Worm (Caenorhabditis elegans) whole organism, L2 larva: ENCODE results near the gene F43G6.8.

Experiments used
- F13H6.1 ChIP-seq: sonication (generic microtip); optimal IDR thresholded peaks from 2 replicates; lab custom pipeline; 2016; ENCODE audit warnings: missing genetic modification characterization, missing compliant biosample characterization
- R02D3.7 ChIP-seq: fragments of 150-350 bp; optimal IDR thresholded peaks from 2 replicates; lab custom pipeline; 2014; ENCODE audit warnings: missing biosample characterization, missing genetic modification characterization
- Y55F3AM.14 ChIP-seq: fragments of 200-800 bp; sonication (Bioruptor generic); optimal IDR thresholded peaks from 2 replicates; lab custom pipeline; 2018; ENCODE audit warnings: mild to moderate bottlenecking, missing genetic modification characterization, missing compliant biosample characterization
- ZK546.5 ChIP-seq: sonication (generic microtip); optimal IDR thresholded peaks from 2 replicates; lab custom pipeline; 2017; ENCODE audit warnings: missing biosample characterization, missing genetic modification characterization
- alr-1 ChIP-seq: fragments of 150-350 bp; optimal IDR thresholded peaks from 2 replicates; lab custom pipeline; 2014; ENCODE audit warnings: missing biosample characterization, missing genetic modification characterization
- aly-2 ChIP-seq: fragments of 150-350 bp; optimal IDR thresholded peaks from 2 replicates; lab custom pipeline; 2014; ENCODE audit warnings: missing biosample characterization, missing genetic modification characterization
- ama-1 ChIP-seq: fragments of 150-350 bp; optimal IDR thresholded peaks from 2 replicates; lab custom pipeline; 2018; ENCODE audit warnings: inconsistent platforms
- blmp-1 ChIP-seq: sonication (generic microtip); optimal IDR thresholded peaks from 2 replicates; lab custom pipeline; 2017; ENCODE audit warnings: missing genetic modification characterization, mild to moderate bottlenecking, missing compliant biosample characterization, antibody characterized with exemption, moderate library complexity; ENCODE audit not compliant: insufficient read depth
- ceh-16 ChIP-seq: fragments of 150-350 bp; optimal IDR thresholded peaks from 2 replicates; lab custom pipeline; 2014; ENCODE audit warnings: missing biosample characterization, missing genetic modification characterization
- ceh-82 ChIP-seq: fragments of 150-350 bp; optimal IDR thresholded peaks from 2 replicates; lab custom pipeline; 2014; ENCODE audit warnings: missing biosample characterization, missing genetic modification characterization
- crh-2 ChIP-seq: sonication (generic microtip); optimal IDR thresholded peaks from 2 replicates; lab custom pipeline; 2017; ENCODE audit warnings: missing biosample characterization, missing genetic modification characterization
- egl-27 ChIP-seq: sonication (generic microtip); optimal IDR thresholded peaks from 3 replicates; lab custom pipeline; 2017; ENCODE audit warnings: missing biosample characterization, missing genetic modification reagents, missing genetic modification characterization
- elt-1 ChIP-seq: fragments of 150-350 bp; optimal IDR thresholded peaks from 2 replicates; lab custom pipeline; 2014; ENCODE audit warnings: missing biosample characterization, missing genetic modification characterization
- elt-3 ChIP-seq: sonication (generic microtip); optimal IDR thresholded peaks from 2 replicates; lab custom pipeline; 2017; ENCODE audit warnings: missing biosample characterization, missing genetic modification characterization
- fos-1 ChIP-seq: fragments of 150-350 bp; optimal IDR thresholded peaks from 2 replicates; lab custom pipeline; 2014; ENCODE audit warnings: missing biosample characterization, missing genetic modification characterization
- gmeb-1 ChIP-seq: fragments of 150-350 bp; optimal IDR thresholded peaks from 2 replicates; lab custom pipeline; 2014; ENCODE audit warnings: missing biosample characterization, missing genetic modification characterization
- lin-13 ChIP-seq: fragments of 150-350 bp; optimal IDR thresholded peaks from 2 replicates; lab custom pipeline; 2014; ENCODE audit warnings: missing biosample characterization, missing genetic modification reagents, missing genetic modification characterization
- lin-39 ChIP-seq: fragments of 150-350 bp; optimal IDR thresholded peaks from 2 replicates; lab custom pipeline; 2014; ENCODE audit warnings: missing biosample characterization, missing genetic modification reagents, missing genetic modification characterization
- lsy-2 ChIP-seq, 2 experiments: fragments of 150-350 bp in 1 of 2; sonication (generic microtip) in 1 of 2; optimal IDR thresholded peaks; 2 replicates each; lab custom pipeline; 2014 to 2017; ENCODE audit warnings: missing biosample characterization in 2 of 2, missing genetic modification characterization in 2 of 2
- mab-5 ChIP-seq: fragments of 150-350 bp; optimal IDR thresholded peaks from 2 replicates; lab custom pipeline; 2014; ENCODE audit warnings: missing biosample characterization, missing genetic modification characterization
- nhr-10 ChIP-seq: sonication (generic microtip); optimal IDR thresholded peaks from 2 replicates; lab custom pipeline; 2017; ENCODE audit warnings: missing biosample characterization, missing genetic modification characterization
- nhr-11 ChIP-seq: fragments of 150-350 bp; optimal IDR thresholded peaks from 2 replicates; lab custom pipeline; 2014; ENCODE audit warnings: missing biosample characterization, missing genetic modification characterization
- nhr-21 ChIP-seq: fragments of 150-350 bp; optimal IDR thresholded peaks from 2 replicates; lab custom pipeline; 2014; ENCODE audit warnings: missing biosample characterization, missing genetic modification characterization
- nhr-23 ChIP-seq: fragments of 150-350 bp; optimal IDR thresholded peaks from 2 replicates; lab custom pipeline; 2014; ENCODE audit warnings: missing biosample characterization, missing genetic modification reagents, missing genetic modification characterization
- nhr-237 ChIP-seq: fragments of 150-350 bp; optimal IDR thresholded peaks from 2 replicates; lab custom pipeline; 2014; ENCODE audit warnings: missing biosample characterization, missing genetic modification characterization
- nhr-25 ChIP-seq: fragments of 150-350 bp; sonication (generic microtip); optimal IDR thresholded peaks from 3 replicates; lab custom pipeline; 2014; ENCODE audit warnings: missing biosample characterization, missing genetic modification characterization
- nhr-6 ChIP-seq: fragments of 150-350 bp; optimal IDR thresholded peaks from 2 replicates; lab custom pipeline; 2014; ENCODE audit warnings: missing biosample characterization, missing genetic modification characterization
- nhr-77 ChIP-seq: fragments of 150-350 bp; optimal IDR thresholded peaks from 2 replicates; lab custom pipeline; 2014; ENCODE audit warnings: missing biosample characterization, missing genetic modification characterization
- peb-1 ChIP-seq: fragments of 150-350 bp; optimal IDR thresholded peaks from 2 replicates; lab custom pipeline; 2014; ENCODE audit warnings: missing biosample characterization, missing genetic modification characterization
- sem-4 ChIP-seq: fragments of 150-350 bp; optimal IDR thresholded peaks from 2 replicates; lab custom pipeline; 2014; ENCODE audit warnings: missing biosample characterization, missing genetic modification reagents, missing genetic modification characterization
- skn-1 ChIP-seq: sonication (generic microtip); optimal IDR thresholded peaks from 2 replicates; lab custom pipeline; 2017; ENCODE audit warnings: missing biosample characterization, missing genetic modification characterization
- sma-3 ChIP-seq: sonication (generic microtip); optimal IDR thresholded peaks from 2 replicates; lab custom pipeline; 2016; ENCODE audit warnings: missing genetic modification reagents, missing genetic modification characterization, missing compliant biosample characterization
- snpc-4 ChIP-seq: fragments of 150-350 bp; optimal IDR thresholded peaks from 2 replicates; lab custom pipeline; 2014; ENCODE audit warnings: missing biosample characterization, missing genetic modification characterization
- unc-39 ChIP-seq: fragments of 150-350 bp; optimal IDR thresholded peaks from 2 replicates; lab custom pipeline; 2014; ENCODE audit warnings: missing biosample characterization, missing genetic modification characterization
- unc-55 ChIP-seq: fragments of 150-350 bp; sonication (generic microtip); optimal IDR thresholded peaks from 3 replicates; lab custom pipeline; 2014; ENCODE audit warnings: missing biosample characterization, missing genetic modification reagents, missing genetic modification characterization
- unc-62 ChIP-seq: fragments of 150-350 bp; optimal IDR thresholded peaks from 2 replicates; lab custom pipeline; 2014; ENCODE audit warnings: missing biosample characterization, missing genetic modification reagents, missing genetic modification characterization
- zag-1 ChIP-seq: fragments of 150-350 bp; optimal IDR thresholded peaks from 2 replicates; lab custom pipeline; 2014; ENCODE audit warnings: missing biosample characterization, missing genetic modification characterization
- ztf-11 ChIP-seq: sonication (generic microtip); optimal IDR thresholded peaks from 2 replicates; lab custom pipeline; 2017; ENCODE audit warnings: missing biosample characterization, missing genetic modification characterization

F43G6.8 gene

DNA sequence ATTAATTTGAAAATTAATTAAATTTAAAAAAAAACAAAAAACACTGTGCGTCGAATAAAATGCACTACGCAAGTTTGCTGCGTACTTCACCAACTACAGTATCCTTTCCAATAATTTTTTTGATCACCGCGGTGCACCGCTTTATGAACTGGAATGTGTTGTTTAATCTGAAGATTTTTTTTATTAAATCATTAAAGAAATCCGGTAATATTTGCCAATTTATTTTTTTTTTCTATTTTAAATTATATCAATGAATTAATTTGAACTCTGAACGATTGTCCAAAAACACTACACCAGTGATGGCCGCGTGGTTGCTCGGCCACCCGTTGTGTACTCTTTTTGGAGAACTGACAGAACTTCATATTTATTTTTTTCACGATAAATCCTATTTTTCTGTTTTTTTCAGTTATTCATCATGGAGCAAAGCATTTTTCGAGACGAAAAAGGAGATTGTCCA lies 46.8 kb upstream of the F43G6.8 start, which contains the start of gene K12D12.5:
TSS of gene K12D12.5 (plus strand) at position 407 of the 457 bp plus-strand sequence.
- TF ChIP-seq egl-27 (tag; lab: Kevin White, UChicago) = no peak
- TF ChIP-seq Y55F3AM.14 (GFP tag; lab: Kevin White, UChicago) = no peak
- no peak for TF ChIP-seq skn-1 (tag; lab: Kevin White, UChicago)
- no peak for TF ChIP-seq nhr-10 (tag; lab: Kevin White, UChicago)
- TF ChIP-seq nhr-23 (tag; lab: Kevin White, UChicago) = no peak
- no peak for TF ChIP-seq nhr-77 (tag; lab: Kevin White, UChicago)
- TF ChIP-seq elt-3 (tag; lab: Kevin White, UChicago) = no peak

DNA sequence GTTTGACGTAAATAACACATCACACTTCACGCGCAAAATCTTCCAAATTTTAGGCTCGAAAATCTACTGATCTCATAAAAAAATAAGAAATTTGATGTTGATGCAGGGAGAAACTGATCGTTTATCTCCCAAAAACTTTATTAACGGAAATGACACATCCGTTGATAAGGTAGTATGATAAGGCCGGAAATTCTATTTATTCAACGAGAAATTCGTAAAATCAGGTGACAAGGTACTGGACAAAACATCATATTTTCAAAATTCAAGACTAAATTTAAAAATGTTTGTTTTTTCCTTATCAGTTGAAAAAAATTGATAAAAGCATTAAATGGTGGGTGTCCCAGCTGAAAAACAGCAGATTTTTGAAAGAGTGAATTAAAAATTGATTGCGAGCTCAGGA lies 45.9 kb upstream of the F43G6.8 start:
- TF ChIP-seq ceh-16 (tag; lab: Kevin White, UChicago) = no peak
- peak; percentile 26 for TF ChIP-seq fos-1 (tag; lab: Kevin White, UChicago)
- TF ChIP-seq gmeb-1 (tag; lab: Kevin White, UChicago) = peak; percentile 11

DNA sequence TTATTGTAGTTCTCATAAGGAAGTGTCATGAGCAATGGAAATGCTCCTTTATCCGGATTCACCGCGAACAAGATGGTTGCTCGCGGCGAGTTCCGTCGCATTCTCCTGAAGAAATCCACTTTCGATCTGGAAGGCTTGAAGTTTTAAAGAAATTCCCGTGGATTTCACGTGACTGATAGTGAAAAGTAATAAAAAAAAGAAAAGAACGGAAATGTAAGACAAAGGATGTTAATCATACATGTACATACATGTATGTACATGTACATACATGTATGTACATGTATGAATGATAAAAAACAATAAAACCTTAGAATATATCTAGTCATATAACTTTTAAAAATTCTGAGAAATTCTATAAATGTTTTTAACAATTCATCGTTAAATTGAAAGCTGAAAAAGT lies 42.5 kb upstream of the F43G6.8 start, which contains the start of gene clh-1:
TSS of gene clh-1 (minus strand) at position 101 of the 400 bp plus-strand sequence.
- TF ChIP-seq unc-39 (tag; lab: Kevin White, UChicago) (no peak), nhr-237 (no peak)
- TF ChIP-seq, all 48 proteins: peak for 0

DNA sequence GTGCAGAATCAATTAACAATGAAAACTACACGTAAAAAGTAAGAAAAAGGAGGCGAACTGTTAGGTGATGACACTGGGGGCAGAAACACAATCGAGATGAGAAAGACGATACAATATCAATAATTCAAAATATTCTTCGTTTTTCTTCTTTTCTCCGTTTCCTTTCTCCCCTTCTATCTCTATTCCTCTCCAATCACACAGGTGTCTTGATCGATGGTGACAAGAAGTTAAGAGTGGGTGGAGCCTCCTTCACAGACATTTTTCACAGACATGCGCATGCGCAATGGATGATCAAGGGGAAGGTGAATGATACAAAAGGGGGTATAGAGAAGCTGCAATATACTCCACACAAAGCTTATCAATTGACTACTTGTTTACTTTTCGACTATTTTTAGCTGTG lies 40.9 kb upstream of the F43G6.8 start:
- TF ChIP-seq gmeb-1 (tag; lab: Kevin White, UChicago) (no peak), ZK546.5 (tag; lab: Kevin White, UChicago) (no peak), peb-1 (tag; lab: Kevin White, UChicago) (no peak), unc-62 (no peak), nhr-25 (tag; lab: Kevin White, UChicago) (no peak), R02D3.7 (tag; lab: Kevin White, UChicago) (no peak), mab-5 (tag; lab: Kevin White, UChicago) (no peak), elt-1 (tag; lab: Kevin White, UChicago) (no peak), nhr-23 (tag; lab: Kevin White, UChicago) (no peak), nhr-21 (tag; lab: Kevin White, UChicago) (no peak), lsy-2 (tag; optimal IDR thresholded peaks at IDR 0.05; lab: Kevin White, UChicago) (no peak), crh-2 (tag; lab: Kevin White, UChicago) (no peak), egl-27 (tag; lab: Kevin White, UChicago) (no peak), sem-4 (no peak), nhr-10 (tag; lab: Kevin White, UChicago) (no peak)

DNA sequence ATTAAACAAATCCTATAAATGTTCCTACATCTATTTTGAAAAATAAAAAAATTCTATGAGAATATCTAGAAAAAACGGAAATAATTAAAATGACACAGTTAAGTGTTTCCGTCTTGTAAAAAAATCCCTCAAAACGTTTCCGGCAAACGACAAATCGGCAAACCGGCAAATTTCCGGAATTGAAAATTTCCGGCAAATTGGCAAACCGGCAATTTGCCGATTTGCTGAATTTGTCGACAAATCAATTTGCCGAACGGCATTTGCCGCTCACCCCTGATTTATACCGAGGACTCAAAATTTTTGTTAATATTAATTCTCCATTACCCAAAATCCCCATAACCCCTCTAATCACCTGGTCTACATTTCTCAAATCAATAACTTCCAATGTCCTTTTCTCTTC lies 39.2 kb upstream of the F43G6.8 start:
- TF ChIP-seq egl-27 (tag; lab: Kevin White, UChicago) (no peak), snpc-4 (no peak), nhr-6 (tag; lab: Kevin White, UChicago) (no peak), nhr-77 (tag; lab: Kevin White, UChicago) (no peak), zag-1 (tag; lab: Kevin White, UChicago) (no peak), ceh-16 (tag; lab: Kevin White, UChicago) (no peak), gmeb-1 (tag; lab: Kevin White, UChicago) (no peak), ama-1 (lab: Kevin White, UChicago) (no peak), nhr-11 (tag; lab: Kevin White, UChicago) (no peak), ztf-11 (tag; lab: Kevin White, UChicago) (no peak), R02D3.7 (tag; lab: Kevin White, UChicago) (no peak), nhr-21 (tag; lab: Kevin White, UChicago) (no peak), Y55F3AM.14 (GFP tag; lab: Kevin White, UChicago) (no peak), unc-62 (no peak), ceh-82 (tag; lab: Kevin White, UChicago) (no peak), lin-39 (tag; lab: Kevin White, UChicago) (no peak), skn-1 (tag; lab: Kevin White, UChicago) (no peak), ZK546.5 (tag; lab: Kevin White, UChicago) (no peak)

DNA sequence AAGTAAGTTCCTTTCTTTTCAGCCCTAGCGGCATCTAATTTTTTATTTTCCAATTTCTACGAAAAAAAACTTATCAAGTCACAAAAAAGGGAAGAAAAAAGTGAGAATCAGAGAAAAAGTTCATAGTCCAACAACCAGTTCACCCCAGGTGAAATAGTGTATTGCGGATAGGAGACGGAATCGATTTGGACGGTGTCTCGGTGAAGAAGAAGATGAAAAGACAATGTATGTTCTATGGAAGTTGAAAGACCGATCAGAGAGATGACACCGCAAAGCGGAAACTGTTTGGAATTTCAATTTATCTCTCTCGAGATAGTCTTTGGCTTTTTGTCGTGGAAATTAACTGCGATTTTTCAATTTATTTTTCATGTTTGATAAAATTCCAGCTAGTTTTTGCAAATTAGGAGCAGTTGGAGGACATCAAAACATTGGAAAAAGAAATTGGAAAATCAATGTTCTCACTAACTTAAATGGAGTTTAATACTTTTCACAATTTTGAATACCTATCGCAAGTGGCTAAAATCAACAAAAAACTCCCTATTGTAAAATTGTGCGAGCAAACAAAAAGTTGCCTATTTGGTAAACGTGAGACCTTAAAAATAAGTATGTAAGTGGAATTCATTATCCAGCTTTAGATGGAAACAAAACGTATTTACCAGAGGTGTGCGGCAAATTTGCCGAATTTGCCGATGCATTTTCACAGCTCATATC lies 38.5 kb upstream of the F43G6.8 start:
- TF ChIP-seq nhr-11 (tag; lab: Kevin White, UChicago) (no peak), crh-2 (tag; lab: Kevin White, UChicago) (no peak), lin-39 (tag; lab: Kevin White, UChicago) (no peak), snpc-4 (no peak), ceh-82 (tag; lab: Kevin White, UChicago) (no peak), nhr-21 (tag; lab: Kevin White, UChicago) (peak; percentile 66), sem-4 (no peak), blmp-1 (tag; lab: Kevin White, UChicago) (no peak), sma-3 (GFP tag; lab: Kevin White, UChicago) (peak; percentile 27), lin-13 (no peak), elt-3 (tag; lab: Kevin White, UChicago) (no peak), nhr-25 (tag; lab: Kevin White, UChicago) (peak; percentile 67), R02D3.7 (tag; lab: Kevin White, UChicago) (no peak), alr-1 (no peak), peb-1 (tag; lab: Kevin White, UChicago) (no peak), Y55F3AM.14 (GFP tag; lab: Kevin White, UChicago) (no peak), skn-1 (tag; lab: Kevin White, UChicago) (no peak), unc-55 (GFP tag; lab: Kevin White, UChicago) (no peak), F13H6.1 (no peak), unc-62 (no peak), aly-2 (tag; lab: Kevin White, UChicago) (no peak), gmeb-1 (tag; lab: Kevin White, UChicago) (no peak), mab-5 (tag; lab: Kevin White, UChicago) (no peak)
